Worm (Caenorhabditis elegans): ENCODE measurements around the gene pph-4.1.

pph-4.1 gene

DNA sequence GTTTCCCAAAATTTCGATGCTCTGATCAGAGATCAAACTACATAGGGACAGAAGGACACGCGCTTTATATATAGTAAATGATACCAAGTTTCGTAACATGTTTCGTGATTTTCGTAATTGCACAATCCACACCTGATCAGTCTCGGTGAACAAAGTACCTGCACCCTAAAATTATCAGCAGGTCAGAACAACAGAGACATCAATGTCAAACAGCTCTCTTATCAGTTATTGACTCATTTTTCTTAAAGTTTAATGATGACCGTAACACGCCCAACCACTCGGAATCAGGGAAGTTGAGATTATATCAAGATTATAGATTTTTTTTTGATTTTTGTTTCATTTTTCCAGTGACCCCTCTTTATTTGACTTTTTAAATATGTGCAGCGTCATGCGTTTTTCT lies 33.6 kb downstream of the pph-4.1 start:
- TF ChIP-seq flt-1 (GFP tag; IDR thresholded peaks at IDR 0.05) (no peak), ztf-23 (GFP tag; IDR thresholded peaks at IDR 0.05) (no peak), med-1 (GFP tag; optimal IDR thresholded peaks at IDR 0.05; ENCODE audit: insufficient read depth) (no peak), tab-1 (GFP tag; IDR thresholded peaks at IDR 0.05) (no peak), ref-1 (GFP tag; conservative IDR thresholded peaks at IDR 0.05) (no peak), cog-1 (tag; optimal IDR thresholded peaks at IDR 0.05) (no peak), T22C8.4 (GFP tag; IDR thresholded peaks at IDR 0.05) (no peak), klf-2 (GFP tag; conservative IDR thresholded peaks at IDR 0.05) (no peak), ztf-29 (GFP tag; IDR thresholded peaks at IDR 0.05) (no peak)

DNA sequence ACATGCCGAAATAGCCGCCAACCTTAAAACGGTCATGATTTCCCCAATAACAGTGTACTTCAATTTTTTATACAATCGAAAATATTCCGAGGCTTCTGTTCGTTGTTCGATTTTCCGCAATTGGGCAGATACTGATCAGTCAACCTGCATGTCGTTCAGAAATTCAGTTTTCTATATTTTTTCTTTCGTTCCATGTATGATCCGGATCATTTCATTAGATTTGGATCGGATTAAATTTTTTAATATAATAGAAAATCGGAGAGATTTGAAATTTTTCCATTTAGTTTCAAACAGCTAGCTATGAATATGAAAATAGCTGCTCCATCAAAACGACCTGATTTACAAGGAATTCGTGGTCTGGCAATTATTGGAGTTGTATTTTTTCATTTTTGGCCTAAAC lies 36.0 kb downstream of the pph-4.1 start, which contains the start of gene Y75B8A.37:
Gene Y75B8A.37, plus strand, starts transcription at position 301 of the 400 bp plus-strand sequence.
- TF ChIP-seq cog-1 (tag; optimal IDR thresholded peaks at IDR 0.05) (no peak), flt-1 (GFP tag; IDR thresholded peaks at IDR 0.05) (no peak), tab-1 (GFP tag; IDR thresholded peaks at IDR 0.05) (no peak)

DNA sequence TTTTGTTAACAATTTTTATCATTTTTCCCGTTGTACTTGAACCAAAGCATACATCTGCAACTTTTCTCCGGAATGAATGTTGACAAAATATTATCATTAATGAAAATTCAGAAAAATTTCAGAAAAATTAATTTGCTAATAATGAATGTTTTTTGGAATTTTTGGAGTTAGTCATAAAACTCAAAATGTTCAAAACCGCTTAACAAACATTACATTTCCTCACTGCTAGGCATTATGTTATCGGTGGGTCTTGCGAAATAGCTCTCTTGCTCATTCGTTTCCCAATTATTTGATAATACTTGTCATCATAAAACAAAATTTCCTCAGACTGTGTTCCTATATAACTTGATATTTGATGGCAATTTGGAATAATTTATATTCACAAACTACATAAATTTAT lies 38.2 kb downstream of the pph-4.1 start, which contains the start of gene Y75B8A.39:
Gene Y75B8A.39, plus strand, starts transcription at position 301 of the 400 bp plus-strand sequence.
- TF ChIP-seq cog-1 (tag; optimal IDR thresholded peaks at IDR 0.05): no peak
- TF ChIP-seq tab-1 (GFP tag; IDR thresholded peaks at IDR 0.05): no peak
- TF ChIP-seq ref-1 (GFP tag; conservative IDR thresholded peaks at IDR 0.05): no peak
- no peak for TF ChIP-seq klf-2 (GFP tag; conservative IDR thresholded peaks at IDR 0.05)
- TF ChIP-seq flt-1 (GFP tag; IDR thresholded peaks at IDR 0.05): no peak
- no peak for TF ChIP-seq ztf-23 (GFP tag; IDR thresholded peaks at IDR 0.05)
- no peak for TF ChIP-seq ztf-29 (GFP tag; IDR thresholded peaks at IDR 0.05)
- TF ChIP-seq med-1 (GFP tag; optimal IDR thresholded peaks at IDR 0.05; ENCODE audit: insufficient read depth): no peak

DNA sequence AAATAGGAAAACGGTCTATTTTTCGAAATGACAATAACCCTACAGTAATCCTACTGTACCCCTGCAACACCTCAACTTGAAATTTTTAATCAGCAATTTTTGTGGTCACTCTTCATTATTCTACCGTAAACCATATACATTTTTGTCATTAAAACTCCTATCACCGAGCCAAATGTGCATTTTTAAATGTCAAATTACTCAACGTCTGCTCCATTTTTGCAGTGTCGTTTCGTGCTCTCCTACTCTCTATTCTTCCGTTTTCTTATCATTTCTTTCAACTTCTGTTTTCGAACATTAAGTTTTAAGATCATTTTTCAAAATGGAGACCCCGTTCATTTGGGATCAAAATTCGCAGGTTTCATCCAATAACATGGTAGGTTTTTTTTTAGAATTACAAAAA lies 43.7 kb downstream of the pph-4.1 start, which contains the start of gene pqn-92:
Gene pqn-92, plus strand, starts transcription at position 307 of the 400 bp plus-strand sequence.
- TF ChIP-seq ref-1 (GFP tag; conservative IDR thresholded peaks at IDR 0.05): no peak
- no peak for TF ChIP-seq ztf-23 (GFP tag; IDR thresholded peaks at IDR 0.05)
- no peak for TF ChIP-seq ztf-29 (GFP tag; IDR thresholded peaks at IDR 0.05)
- no peak for TF ChIP-seq tab-1 (GFP tag; IDR thresholded peaks at IDR 0.05)
- no peak for TF ChIP-seq med-1 (GFP tag; optimal IDR thresholded peaks at IDR 0.05; ENCODE audit: insufficient read depth)
- no peak for TF ChIP-seq klf-2 (GFP tag; conservative IDR thresholded peaks at IDR 0.05)
- no peak for TF ChIP-seq T22C8.4 (GFP tag; IDR thresholded peaks at IDR 0.05)
- TF ChIP-seq cog-1 (tag; optimal IDR thresholded peaks at IDR 0.05): no peak
- TF ChIP-seq flt-1 (GFP tag; IDR thresholded peaks at IDR 0.05): no peak

DNA sequence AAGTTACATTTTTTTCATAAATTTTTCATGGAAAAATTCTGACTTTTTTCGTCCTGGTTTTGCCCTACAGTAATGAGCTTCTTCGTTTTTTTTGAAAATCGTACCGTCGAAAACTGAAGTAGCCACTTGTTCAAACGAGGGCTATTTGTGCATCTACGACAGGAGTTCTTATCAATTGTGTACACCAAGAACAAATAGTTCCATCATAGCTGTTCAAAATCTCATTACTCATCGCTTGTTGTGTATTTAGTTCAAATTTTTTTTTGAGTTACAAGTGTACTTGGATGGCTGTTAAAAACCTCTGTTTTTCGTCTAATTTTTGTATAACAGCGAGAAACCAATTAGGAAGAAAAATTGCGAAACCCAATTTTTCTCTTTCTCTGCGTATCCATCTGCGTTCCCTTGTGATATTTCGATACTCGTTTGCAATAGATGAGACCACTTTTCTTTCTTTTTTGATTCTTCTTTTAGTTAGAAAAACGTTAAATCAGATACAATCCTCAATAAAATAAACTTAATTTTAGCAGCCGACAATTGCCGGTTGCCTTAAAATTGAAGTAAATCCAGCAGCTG lies 46.2 kb downstream of the pph-4.1 start:
- TF ChIP-seq ztf-29 (GFP tag; IDR thresholded peaks at IDR 0.05) (no peak), ref-1 (GFP tag; conservative IDR thresholded peaks at IDR 0.05) (no peak), cog-1 (tag; optimal IDR thresholded peaks at IDR 0.05) (no peak), klf-2 (GFP tag; conservative IDR thresholded peaks at IDR 0.05) (no peak), tab-1 (GFP tag; IDR thresholded peaks at IDR 0.05) (no peak), ztf-23 (GFP tag; IDR thresholded peaks at IDR 0.05) (no peak), med-1 (GFP tag; optimal IDR thresholded peaks at IDR 0.05; ENCODE audit: insufficient read depth) (no peak), T22C8.4 (GFP tag; IDR thresholded peaks at IDR 0.05) (no peak)

DNA sequence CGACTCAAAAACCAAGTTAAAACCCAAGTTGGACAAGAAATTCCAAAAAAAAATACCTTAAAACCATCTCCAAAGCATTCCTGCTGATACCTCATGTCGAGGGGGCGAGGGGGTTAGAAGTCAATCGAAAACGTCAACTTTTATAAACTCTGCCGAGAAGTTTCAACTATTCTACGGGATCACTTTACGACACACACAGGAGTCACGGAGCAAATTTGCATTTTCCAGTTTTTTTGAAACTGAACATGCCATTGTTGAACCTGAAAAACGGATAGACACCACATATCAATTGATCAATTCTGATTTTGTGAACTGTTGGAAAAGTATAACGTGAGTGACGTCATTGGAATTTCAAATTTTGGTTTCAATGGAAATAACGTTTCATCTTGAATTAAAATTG lies 48.1 kb downstream of the pph-4.1 start, which contains the start of gene mrp-8:
Gene mrp-8, minus strand, starts transcription at position 101 of the 400 bp plus-strand sequence.
- no peak for TF ChIP-seq ztf-23 (GFP tag; IDR thresholded peaks at IDR 0.05)

DNA sequence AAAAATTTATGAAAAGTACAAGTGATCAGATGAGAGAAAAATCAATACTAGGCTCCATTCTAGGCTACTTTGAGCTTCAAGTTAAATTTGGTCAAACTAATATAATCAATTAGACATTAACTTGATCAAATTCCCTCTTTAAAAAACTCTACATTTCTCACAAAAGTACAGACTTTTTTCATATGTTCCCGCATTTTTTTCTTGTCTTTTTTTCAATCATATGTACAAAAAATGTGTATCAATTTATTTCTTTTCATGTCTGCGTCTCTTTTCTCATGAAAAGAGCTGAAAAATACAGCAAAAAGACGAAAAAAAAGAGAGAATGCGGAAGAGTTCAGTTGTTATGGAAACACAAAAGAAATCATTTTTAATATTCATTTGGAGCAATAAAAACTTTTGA lies 51.9 kb downstream of the pph-4.1 start:
- TF ChIP-seq ztf-29 (GFP tag; IDR thresholded peaks at IDR 0.05) (no peak), ref-1 (GFP tag; conservative IDR thresholded peaks at IDR 0.05) (no peak), flt-1 (GFP tag; IDR thresholded peaks at IDR 0.05) (no peak), klf-2 (GFP tag; conservative IDR thresholded peaks at IDR 0.05) (no peak), cog-1 (tag; optimal IDR thresholded peaks at IDR 0.05) (no peak), med-1 (GFP tag; optimal IDR thresholded peaks at IDR 0.05; ENCODE audit: insufficient read depth) (no peak), tab-1 (GFP tag; IDR thresholded peaks at IDR 0.05) (no peak), ztf-23 (GFP tag; IDR thresholded peaks at IDR 0.05) (no peak), T22C8.4 (GFP tag; IDR thresholded peaks at IDR 0.05) (no peak)

DNA sequence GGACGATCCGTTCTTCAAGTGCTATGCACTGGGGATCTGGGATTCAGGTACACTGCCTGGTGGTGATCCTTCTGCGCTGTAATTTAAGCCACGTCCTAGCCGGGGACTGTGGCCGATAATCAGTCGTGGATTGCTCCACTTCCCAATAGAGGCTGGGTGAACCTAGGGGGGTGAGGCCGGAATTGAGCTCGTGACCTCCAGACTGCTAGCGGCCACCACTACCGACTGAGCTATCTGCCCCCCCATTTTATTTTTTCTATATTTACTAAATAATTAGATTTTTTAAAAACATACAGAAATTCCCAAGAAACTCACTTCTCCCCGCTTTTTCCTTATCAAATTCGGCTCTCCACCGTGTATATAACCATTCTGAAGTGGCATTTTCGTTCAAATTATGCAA lies 53.8 kb downstream of the pph-4.1 start:
- no peak for TF ChIP-seq ztf-23 (GFP tag; IDR thresholded peaks at IDR 0.05)
- TF ChIP-seq T22C8.4 (GFP tag; IDR thresholded peaks at IDR 0.05): no peak
- TF ChIP-seq klf-2 (GFP tag; conservative IDR thresholded peaks at IDR 0.05): no peak
- no peak for TF ChIP-seq tab-1 (GFP tag; IDR thresholded peaks at IDR 0.05)

All from whole organism, midembryonic.